Worm (Caenorhabditis elegans) whole organism, L1 larva: ENCODE data around the gene B0281.5.

Experiments used
- ceh-88 ChIP-seq: fragments of 200-800 bp; sonication (Bioruptor generic); IDR thresholded peaks from 2 replicates; pipeline ENCODE4 v1.3.6; 2022; ENCODE audit warnings: missing genetic modification characterization, missing compliant biosample characterization
- unc-62 ChIP-seq: fragments of 150-350 bp; optimal IDR thresholded peaks from 2 replicates; lab custom pipeline; 2014; ENCODE audit warnings: missing biosample characterization, missing genetic modification reagents, missing genetic modification characterization
- zip-4 ChIP-seq: fragments of 200-800 bp; sonication (Bioruptor generic); optimal IDR thresholded peaks from 2 replicates; lab custom pipeline; 2018; ENCODE audit warnings: mild to moderate bottlenecking, missing genetic modification characterization, moderate library complexity, missing compliant biosample characterization

- TF ChIP-seq zip-4 (GFP tag; lab: Kevin White, UChicago) (no peak), unc-62 (GFP tag; lab: Kevin White, UChicago) (no peak), ceh-88 (no peak)
Measured at ce11 chrII:2300861-2301260, at the start of gene B0281.5.
